Fruit fly (Drosophila melanogaster) whole organism, embryonic: ENCODE measurements around the gene CG34282.

Experiments used
- CG1024 ChIP-seq: fragments of 200-800 bp; sonication (Bioruptor generic); IDR thresholded peaks from 2 replicates; pipeline ENCODE4 v1.3.6; 2022; ENCODE audit warnings: missing biosample characterization, missing genetic modification characterization
- CG10366 ChIP-seq: fragments of 200-800 bp; sonication (Bioruptor generic); IDR thresholded peaks from 2 replicates; pipeline ENCODE4 v1.3.6; 2022; ENCODE audit warnings: missing biosample characterization, missing genetic modification characterization
- CG10462 ChIP-seq: fragments of 200-800 bp; sonication (Bioruptor generic); optimal IDR thresholded peaks from 2 replicates; lab custom pipeline; 2016; ENCODE audit warnings: missing biosample characterization, missing genetic modification characterization
- CG10979 ChIP-seq: fragments of 200-800 bp; sonication (Bioruptor generic); optimal IDR thresholded peaks from 2 replicates; lab custom pipeline; 2018; ENCODE audit warnings: missing biosample characterization, mild to moderate bottlenecking, missing genetic modification characterization, moderate library complexity
- CG11093 ChIP-seq: fragments of 200-800 bp; sonication (Bioruptor generic); IDR thresholded peaks from 3 replicates; pipeline ENCODE4 v1.3.6; 2022; ENCODE audit warnings: missing biosample characterization, missing genetic modification characterization
- CG11560 ChIP-seq: fragments of 200-800 bp; sonication (Bioruptor generic); IDR thresholded peaks from 3 replicates; pipeline ENCODE4 v1.3.6; 2022; ENCODE audit warnings: missing biosample characterization, missing genetic modification characterization
- CG14441 ChIP-seq: fragments of 200-800 bp; sonication (Bioruptor generic); IDR thresholded peaks from 2 replicates; pipeline ENCODE4 v1.3.6; 2022; ENCODE audit warnings: missing biosample characterization, missing genetic modification characterization
- CG15073 ChIP-seq: fragments of 200-800 bp; sonication (Bioruptor generic); optimal IDR thresholded peaks from 2 replicates; lab custom pipeline; 2016; ENCODE audit warnings: missing biosample characterization, missing genetic modification characterization
- CG1529 ChIP-seq: fragments of 200-800 bp; sonication (Bioruptor generic); optimal IDR thresholded peaks from 3 replicates; lab custom pipeline; 2018; ENCODE audit warnings: missing biosample characterization, missing genetic modification characterization
- CG15696 ChIP-seq: fragments of 200-800 bp; sonication (Bioruptor generic); optimal IDR thresholded peaks from 2 replicates; lab custom pipeline; 2019; ENCODE audit warnings: missing biosample characterization, mild to moderate bottlenecking, missing genetic modification characterization, moderate library complexity
- CG17385 ChIP-seq: fragments of 200-800 bp; sonication (Bioruptor generic); optimal IDR thresholded peaks from 3 replicates; lab custom pipeline; 2018; ENCODE audit warnings: missing biosample characterization, mild to moderate bottlenecking, missing genetic modification characterization
- CG1832 ChIP-seq: fragments of 200-800 bp; sonication (Bioruptor generic); optimal IDR thresholded peaks from 2 replicates; lab custom pipeline; 2017; ENCODE audit warnings: missing biosample characterization, mild to moderate bottlenecking, missing genetic modification characterization, inconsistent platforms
- CG2678 ChIP-seq: fragments of 200-800 bp; sonication (Bioruptor generic); optimal IDR thresholded peaks from 3 replicates; lab custom pipeline; 2019; ENCODE audit warnings: missing biosample characterization, mild to moderate bottlenecking, missing genetic modification characterization, moderate library complexity
- CG3163 ChIP-seq: fragments of 200-800 bp; sonication (Bioruptor generic); optimal IDR thresholded peaks from 3 replicates; lab custom pipeline; 2016; ENCODE audit warnings: missing biosample characterization, missing genetic modification characterization
- CG42726 ChIP-seq: fragments of 200-800 bp; sonication (Bioruptor generic); IDR thresholded peaks from 2 replicates; pipeline ENCODE4 v1.3.6; 2022; ENCODE audit warnings: missing biosample characterization, missing genetic modification characterization; ENCODE audit not compliant: partially characterized antibody
- CG4282 ChIP-seq: fragments of 200-800 bp; sonication (Bioruptor generic); optimal IDR thresholded peaks from 2 replicates; lab custom pipeline; 2016; ENCODE audit warnings: missing biosample characterization, missing genetic modification characterization
- CG4854 ChIP-seq: fragments of 200-800 bp; sonication (Bioruptor generic); optimal IDR thresholded peaks from 2 replicates; lab custom pipeline; 2016; ENCODE audit warnings: missing biosample characterization, missing genetic modification characterization, inconsistent platforms
- CG6689 ChIP-seq: fragments of 200-800 bp; sonication (Bioruptor generic); IDR thresholded peaks from 2 replicates; pipeline ENCODE4 v1.3.6; 2022; ENCODE audit warnings: missing biosample characterization, missing genetic modification characterization
- CG6813 ChIP-seq: fragments of 200-800 bp; sonication (Bioruptor generic); optimal IDR thresholded peaks from 2 replicates; lab custom pipeline; 2017; ENCODE audit warnings: missing biosample characterization, missing genetic modification characterization, mild to moderate bottlenecking, moderate library complexity, missing genetic modification reagents
- CG7745 ChIP-seq: fragments of 200-800 bp; sonication (Bioruptor generic); optimal IDR thresholded peaks from 2 replicates; lab custom pipeline; 2018; ENCODE audit warnings: missing biosample characterization, mild to moderate bottlenecking, missing genetic modification characterization, moderate library complexity
- CG7786 ChIP-seq: fragments of 200-800 bp; sonication (Bioruptor generic); optimal IDR thresholded peaks from 2 replicates; lab custom pipeline; 2016; ENCODE audit warnings: missing biosample characterization, missing genetic modification characterization
- CG7839 ChIP-seq: fragments of 200-800 bp; sonication (Bioruptor generic); optimal IDR thresholded peaks from 3 replicates; lab custom pipeline; 2018; ENCODE audit warnings: missing biosample characterization, mild to moderate bottlenecking, missing genetic modification characterization, moderate library complexity
- CG9817 ChIP-seq: fragments of 200-800 bp; sonication (Bioruptor generic); optimal IDR thresholded peaks from 2 replicates; lab custom pipeline; 2018; ENCODE audit warnings: missing biosample characterization, mild to moderate bottlenecking, missing genetic modification characterization, moderate library complexity
- Dad ChIP-seq: fragments of 200-800 bp; sonication (Bioruptor generic); optimal IDR thresholded peaks from 3 replicates; lab custom pipeline; 2016; ENCODE audit warnings: missing biosample characterization, missing genetic modification characterization
- Dek ChIP-seq: fragments of 200-800 bp; sonication (Bioruptor generic); optimal IDR thresholded peaks from 3 replicates; lab custom pipeline; 2019; ENCODE audit warnings: missing biosample characterization, mild to moderate bottlenecking, missing genetic modification characterization, moderate library complexity
- Dref ChIP-seq: fragments of 200-800 bp; sonication (Bioruptor generic); IDR thresholded peaks from 2 replicates; pipeline ENCODE4 v1.3.6; 2022; ENCODE audit warnings: missing biosample characterization, missing genetic modification characterization
- Fer1 ChIP-seq: fragments of 200-800 bp; sonication (Bioruptor generic); optimal IDR thresholded peaks from 2 replicates; lab custom pipeline; 2017; ENCODE audit warnings: missing biosample characterization, mild to moderate bottlenecking, missing genetic modification characterization
- HLH3B ChIP-seq: fragments of 200-800 bp; sonication (Bioruptor generic); IDR thresholded peaks from 2 replicates; pipeline ENCODE4 v1.3.6; 2022; ENCODE audit warnings: missing biosample characterization, missing genetic modification characterization
- HLH54F ChIP-seq: fragments of 200-800 bp; sonication (Bioruptor generic); optimal IDR thresholded peaks from 3 replicates; lab custom pipeline; 2016; ENCODE audit warnings: missing biosample characterization, missing genetic modification characterization
- Jarid2 ChIP-seq: fragments of 200-800 bp; sonication (Bioruptor generic); optimal IDR thresholded peaks from 3 replicates; lab custom pipeline; 2017; ENCODE audit warnings: mild to moderate bottlenecking, missing biosample characterization, missing genetic modification reagents, missing genetic modification characterization
- MTF-1 ChIP-seq: fragments of 200-800 bp; sonication (Bioruptor generic); optimal IDR thresholded peaks from 2 replicates; lab custom pipeline; 2018; ENCODE audit warnings: missing biosample characterization, mild to moderate bottlenecking, missing genetic modification characterization, borderline replicate concordance
- Mad ChIP-seq: fragments of 200-800 bp; sonication (Bioruptor generic); optimal IDR thresholded peaks from 2 replicates; lab custom pipeline; 2016; ENCODE audit warnings: missing biosample characterization, missing genetic modification characterization
- Mes4 ChIP-seq: fragments of 200-800 bp; sonication (Bioruptor generic); optimal IDR thresholded peaks from 2 replicates; lab custom pipeline; 2016; ENCODE audit warnings: missing biosample characterization, missing genetic modification characterization
- ap ChIP-seq: fragments of 200-800 bp; sonication (Bioruptor generic); IDR thresholded peaks from 2 replicates; pipeline ENCODE4 v1.3.6; 2022; ENCODE audit warnings: missing biosample characterization, missing genetic modification characterization
- btn ChIP-seq: fragments of 200-800 bp; sonication (Bioruptor generic); optimal IDR thresholded peaks from 2 replicates; lab custom pipeline; 2016; ENCODE audit warnings: missing biosample characterization, missing genetic modification characterization
- croc ChIP-seq: fragments of 200-800 bp; sonication (Bioruptor generic); conservative IDR thresholded peaks from 3 replicates; pipeline ENCODE4 v1.3.6; 2022; ENCODE audit warnings: missing biosample characterization, missing genetic modification characterization
- exex ChIP-seq: fragments of 200-800 bp; sonication (Bioruptor generic); optimal IDR thresholded peaks from 4 replicates; lab custom pipeline; 2018; ENCODE audit warnings: missing biosample characterization, mild to moderate bottlenecking, missing genetic modification characterization, moderate library complexity
- fru ChIP-seq: fragments of >200 bp; optimal IDR thresholded peaks from 2 replicates; lab custom pipeline; 2017
- gem ChIP-seq: fragments of 200-800 bp; sonication (Bioruptor generic); optimal IDR thresholded peaks from 2 replicates; lab custom pipeline; 2019; ENCODE audit warnings: missing biosample characterization, mild to moderate bottlenecking, missing genetic modification characterization, moderate library complexity
- jumu ChIP-seq: fragments of 200-800 bp; sonication (Bioruptor generic); optimal IDR thresholded peaks from 3 replicates; lab custom pipeline; 2016; ENCODE audit warnings: missing biosample characterization, missing genetic modification characterization
- lov ChIP-seq, 2 experiments: fragments of 200-800 bp in 1 of 2; fragments of >200 bp in 1 of 2; sonication (Bioruptor generic) in 1 of 2; IDR thresholded peaks in 1 of 2; optimal IDR thresholded peaks in 1 of 2; 2 replicates in 1 of 2; 3 replicates in 1 of 2; pipeline versions ENCODE4 v1.3.6 to Lab custom; 2017 to 2022; ENCODE audit warnings: missing biosample characterization in 1 of 2, missing genetic modification characterization in 1 of 2
- mam ChIP-seq: fragments of 200-800 bp; sonication (Bioruptor generic); optimal IDR thresholded peaks from 3 replicates; lab custom pipeline; 2016; ENCODE audit warnings: missing biosample characterization, missing genetic modification characterization
- mld ChIP-seq: fragments of 200-800 bp; sonication (Bioruptor generic); IDR thresholded peaks from 3 replicates; pipeline ENCODE4 v1.3.6; 2022; ENCODE audit warnings: missing biosample characterization, missing genetic modification characterization; ENCODE audit not compliant: partially characterized antibody
- nmo ChIP-seq: fragments of 200-800 bp; sonication (Bioruptor generic); optimal IDR thresholded peaks from 2 replicates; lab custom pipeline; 2018; ENCODE audit warnings: missing biosample characterization, mild to moderate bottlenecking, missing genetic modification characterization, moderate library complexity
- odd ChIP-seq: fragments of 200-800 bp; sonication (Bioruptor generic); optimal IDR thresholded peaks from 2 replicates; lab custom pipeline; 2017; ENCODE audit warnings: missing biosample characterization, mild to moderate bottlenecking, missing genetic modification characterization
- org-1 ChIP-seq: fragments of 200-800 bp; sonication (Bioruptor generic); optimal IDR thresholded peaks from 2 replicates; lab custom pipeline; 2017; ENCODE audit warnings: missing biosample characterization, missing genetic modification characterization
- otp ChIP-seq: fragments of 200-800 bp; sonication (Bioruptor generic); IDR thresholded peaks from 3 replicates; pipeline ENCODE4, ENCODE4 v1.3.6; 2022; ENCODE audit warnings: missing biosample characterization, missing genetic modification characterization
- pb ChIP-seq: fragments of 200-800 bp; sonication (Bioruptor generic); optimal IDR thresholded peaks from 3 replicates; lab custom pipeline; 2016; ENCODE audit warnings: missing biosample characterization, missing genetic modification characterization
- pho ChIP-seq: fragments of 200-800 bp; sonication (Bioruptor generic); optimal IDR thresholded peaks from 2 replicates; lab custom pipeline; 2016; ENCODE audit warnings: missing biosample characterization, missing genetic modification characterization
- pum ChIP-seq: fragments of 200-800 bp; sonication (Bioruptor generic); optimal IDR thresholded peaks from 2 replicates; lab custom pipeline; 2016; ENCODE audit warnings: missing biosample characterization, missing genetic modification characterization
- ro ChIP-seq: fragments of 200-800 bp; sonication (Bioruptor generic); IDR thresholded peaks from 2 replicates; pipeline ENCODE4 v1.3.6; 2022; ENCODE audit warnings: missing biosample characterization, missing genetic modification characterization
- sr ChIP-seq: fragments of 200-800 bp; sonication (Bioruptor generic); IDR thresholded peaks from 3 replicates; pipeline ENCODE4 v1.3.6; 2022; ENCODE audit warnings: missing biosample characterization, missing genetic modification characterization

CG34282 gene

dm6 chr3R:18663525-18663924 lies 31.5 kb upstream of the CG34282 start, which contains the start of the genes Cpsf73 and Gos28 (continued):
- TF ChIP-seq CG1832 (GFP tag; lab: Kevin White, UChicago) (no peak), exex (tag; lab: Kevin White, UChicago) (no peak), CG4282 (GFP tag; lab: Kevin White, UChicago) (peak; percentile 12), HLH54F (GFP tag; lab: Kevin White, UChicago) (peak; percentile 53), CG17385 (peak; percentile 16), Mad (GFP tag; lab: Kevin White, UChicago) (no peak), CG10979 (peak; percentile 7), CG1024 (GFP tag; lab: Robert Waterston, UW) (no peak), CG6813 (no peak), CG7839 (tag; lab: Kevin White, UChicago) (no peak), CG14441 (no peak), CG15696 (tag; lab: Kevin White, UChicago) (no peak), pho (GFP tag; lab: Kevin White, UChicago) (peak; percentile 15), CG4854 (GFP tag; lab: Kevin White, UChicago) (no peak), jumu (GFP tag; lab: Kevin White, UChicago) (peak; percentile 50), Fer1 (peak; percentile 16), otp (GFP tag; lab: Robert Waterston, UW) (no peak), mam (GFP tag; lab: Kevin White, UChicago) (no peak), mld (GFP tag; lab: Robert Waterston, UW) (no peak), Mes4 (GFP tag; lab: Kevin White, UChicago) (peak; percentile 14), HLH3B (no peak), CG11093 (no peak), CG10366 (GFP tag; lab: Robert Waterston, UW) (no peak), CG11560 (no peak), CG1529 (GFP tag; lab: Kevin White, UChicago) (no peak), Dref (GFP tag; lab: Robert Waterston, UW) (no peak), gem (no peak), CG3163 (GFP tag; lab: Kevin White, UChicago) (no peak), CG7745 (tag; lab: Kevin White, UChicago) (no peak), btn (no peak), Dad (GFP tag; lab: Kevin White, UChicago) (no peak), pb (no peak), ap (GFP tag; lab: Robert Waterston, UW) (no peak), sr (GFP tag; lab: Robert Waterston, UW) (no peak), nmo (peak; percentile 69), pum (peak; percentile 38), odd (GFP tag; lab: Kevin White, UChicago) (no peak), fru (no peak), CG2678 (no peak), Dek (tag; lab: Kevin White, UChicago) (no peak), croc (GFP tag; lab: Robert Waterston, UW) (no peak), lov (optimal IDR thresholded peaks at IDR 0.05; lab: Kevin White, UChicago) (no peak), lov (GFP tag; IDR thresholded peaks at IDR 0.05; lab: Robert Waterston, UW) (no peak), MTF-1 (GFP tag; lab: Kevin White, UChicago) (no peak), CG7786 (GFP tag; lab: Kevin White, UChicago) (peak; percentile 3), CG10462 (no peak), ro (GFP tag; lab: Robert Waterston, UW) (no peak), CG42726 (GFP tag; lab: Robert Waterston, UW) (no peak), CG9817 (no peak), CG6689 (GFP tag; lab: Robert Waterston, UW) (0 out of 2 replicates have a peak, but pooled peaks have one; percentile 16), org-1 (no peak), Jarid2 (no peak), CG15073 (GFP tag; lab: Kevin White, UChicago) (no peak)
